Worm (Caenorhabditis elegans) whole organism, L4 larva: Measurements from ENCODE around the gene evl-18.

Experiments
- F10B5.3 ChIP-seq: sonication (generic microtip); optimal IDR thresholded peaks from 2 replicates; lab custom pipeline; 2016; ENCODE audit warnings: mild to moderate bottlenecking, missing genetic modification characterization, missing compliant biosample characterization
- F26F4.8 ChIP-seq: fragments of 200-800 bp; sonication (Bioruptor generic); conservative IDR thresholded peaks from 2 replicates; pipeline ENCODE4 v1.3.6; 2022; ENCODE audit warnings: missing genetic modification characterization, missing compliant biosample characterization
- F37D6.2 ChIP-seq: sonication (generic microtip); optimal IDR thresholded peaks from 2 replicates; lab custom pipeline; 2016; ENCODE audit warnings: mild to moderate bottlenecking, missing genetic modification characterization, missing compliant biosample characterization
- F44E2.7 ChIP-seq: fragments of 200-800 bp; sonication (Bioruptor generic); IDR thresholded peaks from 2 replicates; pipeline ENCODE4 v2.1.2; 2022; ENCODE audit warnings: missing genetic modification characterization, missing compliant biosample characterization
- F49E8.2 ChIP-seq: sonication (generic microtip); optimal IDR thresholded peaks from 2 replicates; lab custom pipeline; 2016; ENCODE audit warnings: missing compliant biosample characterization, mild to moderate bottlenecking, missing genetic modification characterization, borderline replicate concordance
- Y105C5A.15 ChIP-seq: fragments of 200-800 bp; sonication (Bioruptor generic); IDR thresholded peaks from 2 replicates; pipeline ENCODE4 v1.3.6; 2022; ENCODE audit warnings: missing genetic modification characterization, missing compliant biosample characterization
- Y48G9A.11 ChIP-seq: fragments of 200-800 bp; sonication (Bioruptor generic); IDR thresholded peaks from 2 replicates; pipeline ENCODE4 v1.3.6; 2022; ENCODE audit warnings: missing genetic modification reagents, missing genetic modification characterization, missing compliant biosample characterization
- Y75B8A.6 ChIP-seq: fragments of 200-800 bp; sonication (Bioruptor generic); IDR thresholded peaks from 2 replicates; pipeline ENCODE4 v1.3.6; 2022; ENCODE audit warnings: missing genetic modification reagents, missing genetic modification characterization, missing compliant biosample characterization
- ZK546.5 ChIP-seq, 2 experiments: sonication (generic microtip); optimal IDR thresholded peaks; 2 replicates each; lab custom pipeline; 2017; ENCODE audit warnings: missing biosample characterization in 2 of 2, missing genetic modification characterization in 2 of 2
- aha-1 ChIP-seq: fragments of 150-350 bp; peaks from one replicate; lab custom pipeline; 2014; ENCODE audit warnings: missing biosample characterization, missing genetic modification characterization
- aly-2 ChIP-seq: sonication (generic microtip); optimal IDR thresholded peaks from 2 replicates; lab custom pipeline; 2018; ENCODE audit warnings: missing biosample characterization, missing genetic modification characterization
- ama-1 ChIP-seq: fragments of 150-350 bp; optimal IDR thresholded peaks from 2 replicates; lab custom pipeline; 2014; ENCODE audit warnings: inconsistent platforms, mixed read lengths
- ceh-20 ChIP-seq: fragments of 200-800 bp; sonication (Bioruptor generic); IDR thresholded peaks from 2 replicates; pipeline ENCODE4 v1.3.6; 2022; ENCODE audit warnings: missing genetic modification reagents, missing genetic modification characterization, missing compliant biosample characterization
- ceh-32 ChIP-seq: sonication (generic microtip); optimal IDR thresholded peaks from 2 replicates; lab custom pipeline; 2016; ENCODE audit warnings: mild to moderate bottlenecking, missing genetic modification characterization, missing compliant biosample characterization; ENCODE audit not compliant: poor library complexity
- ceh-44 ChIP-seq: fragments of 200-800 bp; sonication (Bioruptor generic); IDR thresholded peaks from 2 replicates; pipeline ENCODE4 v1.3.6; 2022; ENCODE audit warnings: missing genetic modification reagents, missing genetic modification characterization, missing compliant biosample characterization
- dmd-9 ChIP-seq: fragments of 200-800 bp; sonication (Bioruptor generic); IDR thresholded peaks from 2 replicates; pipeline ENCODE4 v1.3.6; 2022; ENCODE audit warnings: missing genetic modification reagents, missing genetic modification characterization, missing compliant biosample characterization
- duxl-1 ChIP-seq: sonication (generic microtip); optimal IDR thresholded peaks from 2 replicates; lab custom pipeline; 2016; ENCODE audit warnings: mild to moderate bottlenecking, missing genetic modification characterization, moderate library complexity, missing compliant biosample characterization; ENCODE audit not compliant: poor library complexity
- dve-1 ChIP-seq: sonication (generic microtip); optimal IDR thresholded peaks from 2 replicates; lab custom pipeline; 2017; ENCODE audit warnings: antibody characterized with exemption, mild to moderate bottlenecking, missing genetic modification characterization, missing compliant biosample characterization; ENCODE audit not compliant: insufficient read depth
- fos-1 ChIP-seq: fragments of 150-350 bp; optimal IDR thresholded peaks from 2 replicates; lab custom pipeline; 2014; ENCODE audit warnings: missing biosample characterization, missing genetic modification characterization
- hlh-11 ChIP-seq: fragments of 200-800 bp; sonication (Bioruptor generic); optimal IDR thresholded peaks from 2 replicates; lab custom pipeline; 2018; ENCODE audit warnings: mild to moderate bottlenecking, missing genetic modification characterization, missing compliant biosample characterization
- hlh-30 ChIP-seq: sonication (generic microtip); optimal IDR thresholded peaks from 2 replicates; lab custom pipeline; 2017; ENCODE audit warnings: antibody characterized with exemption, mild to moderate bottlenecking, missing genetic modification characterization, missing compliant biosample characterization; ENCODE audit not compliant: insufficient read depth
- lin-13 ChIP-seq: fragments of 150-350 bp; optimal IDR thresholded peaks from 2 replicates; lab custom pipeline; 2014; ENCODE audit warnings: missing biosample characterization, missing genetic modification reagents, missing genetic modification characterization
- lin-39 ChIP-seq: fragments of 150-350 bp; optimal IDR thresholded peaks from 2 replicates; lab custom pipeline; 2014; ENCODE audit warnings: missing biosample characterization, missing genetic modification reagents, missing genetic modification characterization
- lir-3 ChIP-seq: sonication (generic microtip); optimal IDR thresholded peaks from 2 replicates; lab custom pipeline; 2016; ENCODE audit warnings: mild to moderate bottlenecking, missing genetic modification characterization, missing compliant biosample characterization
- lsy-2 ChIP-seq, 2 experiments: fragments of 150-350 bp in 1 of 2; sonication (generic microtip) in 1 of 2; optimal IDR thresholded peaks; 2 replicates each; lab custom pipeline; 2014 to 2017; ENCODE audit warnings: missing biosample characterization in 2 of 2, missing genetic modification characterization in 2 of 2
- mdl-1 ChIP-seq, 2 experiments: fragments of 150-350 bp in 1 of 2; sonication (generic microtip) in 1 of 2; optimal IDR thresholded peaks; 2 replicates each; lab custom pipeline; 2014 to 2017; ENCODE audit warnings: missing biosample characterization in 2 of 2, missing genetic modification characterization in 2 of 2
- mes-2 ChIP-seq: sonication (generic microtip); optimal IDR thresholded peaks from 2 replicates; lab custom pipeline; 2016; ENCODE audit warnings: missing genotype, mild to moderate bottlenecking, missing genetic modification characterization, missing compliant biosample characterization; ENCODE audit not compliant: poor library complexity, severe bottlenecking
- mxl-3 ChIP-seq: fragments of 200-800 bp; sonication (Bioruptor generic); optimal IDR thresholded peaks from 2 replicates; lab custom pipeline; 2018; ENCODE audit warnings: mild to moderate bottlenecking, missing genetic modification characterization, missing compliant biosample characterization
- nhr-25 ChIP-seq: sonication (generic microtip); optimal IDR thresholded peaks from 2 replicates; lab custom pipeline; 2017; ENCODE audit warnings: missing genetic modification characterization, mild to moderate bottlenecking, missing compliant biosample characterization, antibody characterized with exemption, moderate library complexity, borderline replicate concordance; ENCODE audit not compliant: insufficient read depth
- nhr-28 ChIP-seq: fragments of 150-350 bp; optimal IDR thresholded peaks from 2 replicates; lab custom pipeline; 2014; ENCODE audit warnings: missing biosample characterization, missing genetic modification characterization
- nhr-42 ChIP-seq: fragments of 200-800 bp; sonication (Bioruptor generic); IDR thresholded peaks from 2 replicates; pipeline ENCODE4 v1.3.6; 2022; ENCODE audit warnings: missing genetic modification characterization, missing compliant biosample characterization
- nhr-48 ChIP-seq: sonication (generic microtip); optimal IDR thresholded peaks from 2 replicates; lab custom pipeline; 2016; ENCODE audit warnings: mild to moderate bottlenecking, missing genetic modification characterization, missing compliant biosample characterization
- nhr-6 ChIP-seq: fragments of 150-350 bp; optimal IDR thresholded peaks from 2 replicates; lab custom pipeline; 2014; ENCODE audit warnings: missing biosample characterization, missing genetic modification characterization
- pqm-1 ChIP-seq: sonication (generic microtip); optimal IDR thresholded peaks from 2 replicates; lab custom pipeline; 2017; ENCODE audit warnings: missing biosample characterization, missing genetic modification characterization
- saeg-2 ChIP-seq: fragments of 200-800 bp; sonication (Bioruptor generic); IDR thresholded peaks from 2 replicates; pipeline ENCODE4 v1.3.6; 2022; ENCODE audit warnings: missing genetic modification reagents, missing genetic modification characterization, missing compliant biosample characterization
- sdz-12 ChIP-seq: fragments of 200-800 bp; sonication (Bioruptor generic); optimal IDR thresholded peaks from 2 replicates; lab custom pipeline; 2018; ENCODE audit warnings: mild to moderate bottlenecking, missing genetic modification characterization, missing compliant biosample characterization
- set-16 ChIP-seq: fragments of 200-800 bp; sonication (Bioruptor generic); IDR thresholded peaks from 2 replicates; pipeline ENCODE4 v1.3.6; 2022; ENCODE audit warnings: missing genetic modification reagents, missing genetic modification characterization, missing compliant biosample characterization
- snpc-4 ChIP-seq: fragments of 150-350 bp; optimal IDR thresholded peaks from 2 replicates; lab custom pipeline; 2014; ENCODE audit warnings: missing biosample characterization, missing genetic modification characterization
- spr-1 ChIP-seq: sonication (generic microtip); optimal IDR thresholded peaks from 2 replicates; lab custom pipeline; 2016; ENCODE audit warnings: mild to moderate bottlenecking, missing genetic modification characterization, missing compliant biosample characterization
- spr-3 ChIP-seq: fragments of 200-800 bp; sonication (Bioruptor generic); optimal IDR thresholded peaks from 2 replicates; lab custom pipeline; 2018; ENCODE audit warnings: mild to moderate bottlenecking, missing genetic modification characterization, missing compliant biosample characterization
- unc-39 ChIP-seq: sonication (generic microtip); optimal IDR thresholded peaks from 2 replicates; lab custom pipeline; 2017; ENCODE audit warnings: missing biosample characterization, missing genetic modification characterization
- zfp-3 ChIP-seq: fragments of 200-800 bp; sonication (Bioruptor generic); conservative IDR thresholded peaks from 2 replicates; pipeline ENCODE4 v1.3.6; 2022; ENCODE audit warnings: missing genetic modification reagents, missing genetic modification characterization, missing compliant biosample characterization

The evl-18 gene

ce11 chrIII:3735509-3736255 lies 843 bp upstream of the evl-18 start:
- TF ChIP-seq aly-2 (no peak), hlh-30 (tag; lab: Kevin White, UChicago) (peak; percentile 69), mxl-3 (GFP tag; lab: Kevin White, UChicago) (peak; percentile 38), F37D6.2 (peak; percentile 1), dve-1 (tag; lab: Kevin White, UChicago) (peak; percentile 33), Y75B8A.6 (GFP tag; lab: Robert Waterston, UW) (no peak), hlh-11 (tag; lab: Kevin White, UChicago) (peak; percentile 42), aha-1 (tag; lab: Kevin White, UChicago) (peak; percentile 71), ama-1 (lab: Kevin White, UChicago) (peak; percentile 76)

- TF ChIP-seq F49E8.2 (tag; lab: Kevin White, UChicago) (no peak), mes-2 (tag; lab: Kevin White, UChicago) (peak; percentile 48), lsy-2 (tag; optimal IDR thresholded peaks at IDR 0.05; lab: Kevin White, UChicago) (peak in 1 of 2 experiments; percentile 32)
Measured at ce11 chrIII:3734007-3734406, 832 bp downstream of the evl-18 start, which contains the start of gene F34D10.3. TSS of gene F34D10.3 (plus strand) at chrIII:3734255.

- TF ChIP-seq F10B5.3 (tag; lab: Kevin White, UChicago) (no peak), pqm-1 (no peak), mdl-1 (tag; optimal IDR thresholded peaks at IDR 0.05; lab: Kevin White, UChicago) (no peak), ceh-32 (no peak), nhr-25 (tag; lab: Kevin White, UChicago) (no peak), aha-1 (tag; lab: Kevin White, UChicago) (no peak), nhr-28 (no peak), nhr-6 (tag; lab: Kevin White, UChicago) (no peak), duxl-1 (tag; lab: Kevin White, UChicago) (no peak), spr-1 (tag; lab: Kevin White, UChicago) (no peak), nhr-48 (tag; lab: Kevin White, UChicago) (no peak), Y105C5A.15 (no peak), unc-39 (tag; lab: Kevin White, UChicago) (no peak)
- TF ChIP-seq, all 104 proteins: peak for 0
Measured at ce11 chrIII:3730475-3730874, 4.4 kb downstream of the evl-18 start, which contains the start of gene F34D10.8. TSS of gene F34D10.8 (plus strand) at chrIII:3730775.

ce11 chrIII:3729520-3729919 lies 5.3 kb downstream of the evl-18 start, which contains the start of gene F34D10.9:
TSS of gene F34D10.9 (minus strand) at chrIII:3729620.
- TF ChIP-seq ZK546.5 (tag; optimal IDR thresholded peaks at IDR 0.05; lab: Kevin White, UChicago) = no peak
- no peak for TF ChIP-seq ceh-44 (GFP tag; lab: Robert Waterston, UW)
- TF ChIP-seq zfp-3 (GFP tag; lab: Robert Waterston, UW) = no peak
- no peak for TF ChIP-seq F44E2.7 (GFP tag; lab: Robert Waterston, UW)
- TF ChIP-seq saeg-2 = no peak
- TF ChIP-seq lir-3 = no peak
- TF ChIP-seq sdz-12 (GFP tag; lab: Kevin White, UChicago) = no peak
- no peak for TF ChIP-seq nhr-42 (GFP tag; lab: Robert Waterston, UW)
- no peak for TF ChIP-seq mes-2 (tag; lab: Kevin White, UChicago)
- no peak for TF ChIP-seq set-16 (GFP tag; lab: Robert Waterston, UW)
- no peak for TF ChIP-seq lin-39 (tag; lab: Kevin White, UChicago)
- no peak for TF ChIP-seq snpc-4 (tag; lab: Kevin White, UChicago)
- no peak for TF ChIP-seq Y48G9A.11
- no peak for TF ChIP-seq dmd-9
- no peak for TF ChIP-seq spr-3
- TF ChIP-seq F26F4.8 (GFP tag; lab: Robert Waterston, UW) = no peak
- no peak for TF ChIP-seq fos-1
- TF ChIP-seq ceh-32 = no peak
- no peak for TF ChIP-seq ceh-20 (GFP tag; lab: Robert Waterston, UW)
- no peak for TF ChIP-seq lin-13 (GFP tag; lab: Kevin White, UChicago)
